Worm (Caenorhabditis elegans): ENCODE results near the gene C17A2.7.

Gene C17A2.7

ce11 chrII:3806964-3807363 is 36.2 kb downstream of the C17A2.7 start, which contains the start of gene F54D10.4:
F54D10.4 (minus strand) TSS chrII:3807064.
- no peak for TF ChIP-seq ceh-62 (tag; optimal IDR thresholded peaks at IDR 0.05)
- TF ChIP-seq fos-1 (tag; optimal IDR thresholded peaks at IDR 0.05) = no peak
- peak; percentile 82 for TF ChIP-seq aha-1 (tag)
- TF ChIP-seq mes-2 (tag; optimal IDR thresholded peaks at IDR 0.05; ENCODE audit: poor library complexity, severe bottlenecking) = no peak
- no peak for TF ChIP-seq ceh-82 (tag; optimal IDR thresholded peaks at IDR 0.05)
- TF ChIP-seq zfp-3 (GFP tag; conservative IDR thresholded peaks at IDR 0.05) = no peak
- no peak for TF ChIP-seq lin-15B (tag; optimal IDR thresholded peaks at IDR 0.05)
- no peak for TF ChIP-seq nhr-25 (tag; optimal IDR thresholded peaks at IDR 0.05; ENCODE audit: borderline replicate concordance, insufficient read depth)

- TF ChIP-seq unc-62 (GFP tag; optimal IDR thresholded peaks at IDR 0.05 in 1 of 2) (peak in 1 of 2 experiments; percentile 96), unc-62 (tag; optimal IDR thresholded peaks at IDR 0.05) (no peak), ceh-32 (tag; optimal IDR thresholded peaks at IDR 0.05; ENCODE audit: poor library complexity) (no peak), Y48G9A.11 (GFP tag; IDR thresholded peaks at IDR 0.05) (no peak)
Observed at ce11 chrII:3805518-3805917, 37.7 kb downstream of the C17A2.7 start.

ce11 chrII:3803219-3803618 is 40.0 kb downstream of the C17A2.7 start, which contains the start of gene ins-32:
ins-32 (minus strand) TSS chrII:3803319.
- TF ChIP-seq rbr-2 (tag; optimal IDR thresholded peaks at IDR 0.05) = no peak
- no peak for TF ChIP-seq nhr-41 (GFP tag; IDR thresholded peaks at IDR 0.05)
- TF ChIP-seq Y105C5A.15 (GFP tag; IDR thresholded peaks at IDR 0.05) = no peak
- no peak for TF ChIP-seq nhr-10 (tag; optimal IDR thresholded peaks at IDR 0.05)
- TF ChIP-seq daf-12 (tag; optimal IDR thresholded peaks at IDR 0.05) = no peak
- TF ChIP-seq egl-43 (GFP tag; IDR thresholded peaks at IDR 0.05) = no peak
- no peak for TF ChIP-seq zfp-2 (tag; optimal IDR thresholded peaks at IDR 0.05)
- no peak for TF ChIP-seq daf-19 (GFP tag; conservative IDR thresholded peaks at IDR 0.05)
- TF ChIP-seq jun-1 (tag; optimal IDR thresholded peaks at IDR 0.05) = no peak
- no peak for TF ChIP-seq skn-1 (tag; optimal IDR thresholded peaks at IDR 0.05)
- no peak for TF ChIP-seq nhr-6 (tag; optimal IDR thresholded peaks at IDR 0.05)
- no peak for TF ChIP-seq lin-29 (GFP tag; IDR thresholded peaks at IDR 0.05)
- no peak for TF ChIP-seq nhr-28 (tag; optimal IDR thresholded peaks at IDR 0.05)
- TF ChIP-seq attf-4 (tag; optimal IDR thresholded peaks at IDR 0.05) = no peak
- no peak for TF ChIP-seq nhr-25 (tag; optimal IDR thresholded peaks at IDR 0.05; ENCODE audit: borderline replicate concordance, insufficient read depth)
- TF ChIP-seq lir-3 (tag; optimal IDR thresholded peaks at IDR 0.05) = no peak
- no peak for TF ChIP-seq lsy-2 (tag; optimal IDR thresholded peaks at IDR 0.05)
- no peak for TF ChIP-seq snpc-1.2 (GFP tag; IDR thresholded peaks at IDR 0.05)
- TF ChIP-seq Y5F2A.4 (GFP tag; optimal IDR thresholded peaks at IDR 0.05) = no peak
- no peak for TF ChIP-seq nhr-42 (GFP tag; IDR thresholded peaks at IDR 0.05)

- TF ChIP-seq lin-1 (GFP tag; IDR thresholded peaks at IDR 0.05) (no peak), pha-4 (GFP tag; IDR thresholded peaks at IDR 0.05) (no peak), pha-4 (tag; optimal IDR thresholded peaks at IDR 0.05) (no peak), ZK546.5 (tag; optimal IDR thresholded peaks at IDR 0.05) (no peak), Y48G9A.11 (GFP tag; IDR thresholded peaks at IDR 0.05) (no peak), cey-2 (tag; optimal IDR thresholded peaks at IDR 0.05; ENCODE audit: borderline replicate concordance, insufficient read depth) (no peak), nhr-77 (tag; optimal IDR thresholded peaks at IDR 0.05) (no peak), T26A8.4 (GFP tag; IDR thresholded peaks at IDR 0.05) (no peak), madf-5 (GFP tag; IDR thresholded peaks at IDR 0.05) (no peak), dpl-1 (GFP tag; optimal IDR thresholded peaks at IDR 0.05) (no peak), F37D6.2 (tag; optimal IDR thresholded peaks at IDR 0.05) (no peak), F49E8.2 (tag; optimal IDR thresholded peaks at IDR 0.05; ENCODE audit: borderline replicate concordance) (no peak), hmg-1.1 (GFP tag; IDR thresholded peaks at IDR 0.05) (no peak), saeg-2 (GFP tag; IDR thresholded peaks at IDR 0.05) (no peak)
Observed at ce11 chrII:3795323-3795722, 47.9 kb downstream of the C17A2.7 start, which contains the start of gene Y8A9A.2. Y8A9A.2 (plus strand) TSS chrII:3795623.

All from whole organism, L4 larva.